Worm (Caenorhabditis elegans) whole organism, early embryonic: ENCODE results near the gene cdk-5.

Experiments
- B0310.2 ChIP-seq: sonication (generic microtip); optimal IDR thresholded peaks from 2 replicates; lab custom pipeline; 2016; ENCODE audit warnings: mild to moderate bottlenecking, missing genetic modification characterization, missing compliant biosample characterization
- F13C5.2 ChIP-seq: sonication (generic microtip); optimal IDR thresholded peaks from 2 replicates; lab custom pipeline; 2017; ENCODE audit warnings: mild to moderate bottlenecking, missing genetic modification characterization, inconsistent platforms, missing compliant biosample characterization
- aly-1 ChIP-seq: sonication (generic microtip); optimal IDR thresholded peaks from 2 replicates; lab custom pipeline; 2016; ENCODE audit warnings: missing genetic modification characterization, missing compliant biosample characterization
- ama-1 ChIP-seq: fragments of 150-350 bp; optimal IDR thresholded peaks from 2 replicates; lab custom pipeline; 2014
- ceh-13 ChIP-seq: fragments of 200-800 bp; sonication (Bioruptor generic); optimal IDR thresholded peaks from 2 replicates; lab custom pipeline; 2018; ENCODE audit warnings: mild to moderate bottlenecking, missing genetic modification characterization, missing compliant biosample characterization
- ceh-36 ChIP-seq: sonication (generic microtip); optimal IDR thresholded peaks from 2 replicates; lab custom pipeline; 2016; ENCODE audit warnings: missing genetic modification characterization, inconsistent platforms, missing compliant biosample characterization
- ets-7 ChIP-seq: sonication (generic microtip); optimal IDR thresholded peaks from 2 replicates; lab custom pipeline; 2016; ENCODE audit warnings: missing genotype, missing genetic modification characterization, missing compliant biosample characterization
- flt-1 ChIP-seq: fragments of 200-800 bp; sonication (Bioruptor generic); IDR thresholded peaks from 2 replicates; pipeline ENCODE4 v1.3.6; 2022; ENCODE audit warnings: missing genetic modification characterization, missing compliant biosample characterization
- hmbx-1 ChIP-seq: sonication (generic microtip); optimal IDR thresholded peaks from 2 replicates; lab custom pipeline; 2016; ENCODE audit warnings: mild to moderate bottlenecking, missing genetic modification characterization, missing compliant biosample characterization
- hmg-4 ChIP-seq: fragments of 200-800 bp; sonication (Bioruptor generic); optimal IDR thresholded peaks from 2 replicates; lab custom pipeline; 2018; ENCODE audit warnings: mild to moderate bottlenecking, missing genetic modification characterization, missing compliant biosample characterization
- hnd-1 ChIP-seq: sonication (generic microtip); optimal IDR thresholded peaks from 2 replicates; lab custom pipeline; 2016; ENCODE audit warnings: missing genetic modification characterization, missing compliant biosample characterization
- pes-1 ChIP-seq: fragments of 200-800 bp; sonication (Bioruptor generic); IDR thresholded peaks from 2 replicates; pipeline ENCODE4 v1.3.6; 2022; ENCODE audit warnings: missing genetic modification reagents, missing genetic modification characterization, missing compliant biosample characterization
- scrt-1 ChIP-seq: fragments of 200-800 bp; sonication (Bioruptor generic); IDR thresholded peaks from 2 replicates; pipeline ENCODE4 v1.3.6; 2022; ENCODE audit warnings: missing genetic modification characterization, missing compliant biosample characterization
- sea-1 ChIP-seq: fragments of 200-800 bp; sonication (Bioruptor generic); conservative IDR thresholded peaks from 2 replicates; pipeline ENCODE4 v1.3.6; 2022; ENCODE audit warnings: missing genetic modification characterization, missing compliant biosample characterization
- tbx-11 ChIP-seq: fragments of 200-800 bp; sonication (Bioruptor generic); IDR thresholded peaks from 2 replicates; pipeline ENCODE4 v1.3.6; 2022; ENCODE audit warnings: missing genetic modification characterization, missing compliant biosample characterization
- tbx-37 ChIP-seq: fragments of 200-800 bp; sonication (Bioruptor generic); conservative IDR thresholded peaks from 2 replicates; pipeline ENCODE4 v1.3.6; 2022; ENCODE audit warnings: missing genetic modification reagents, missing genetic modification characterization, missing compliant biosample characterization
- tra-4 ChIP-seq: sonication (generic microtip); optimal IDR thresholded peaks from 2 replicates; lab custom pipeline; 2017; ENCODE audit warnings: missing genetic modification characterization, missing compliant biosample characterization

cdk-5 gene

DNA sequence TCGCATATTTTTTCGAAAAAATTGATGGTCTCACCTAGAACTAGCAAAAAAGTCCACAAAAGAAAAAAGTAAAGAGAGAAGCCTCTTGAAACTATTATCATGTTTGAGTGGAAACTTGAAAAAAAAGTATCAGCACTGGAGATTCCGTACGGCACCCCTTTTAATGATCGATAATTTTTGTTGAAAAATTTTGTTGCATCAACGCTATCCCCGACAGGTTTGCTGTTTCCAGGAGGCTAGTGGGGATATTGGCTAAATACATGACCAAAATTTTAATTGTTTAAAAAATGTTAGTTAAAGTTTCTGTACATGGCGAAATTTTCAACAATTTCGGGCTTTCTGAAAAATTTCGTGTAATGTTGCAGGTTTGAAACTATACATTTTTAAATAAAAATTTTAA is 29.4 kb upstream of the cdk-5 start, which contains the start of gene T28A8.2:
Gene T28A8.2 (minus strand): TSS at position 101 of the 400 bp plus-strand sequence.
- TF ChIP-seq tbx-11 (no peak), aly-1 (tag; lab: Kevin White, UChicago) (no peak), hmbx-1 (no peak), sea-1 (GFP tag; lab: Robert Waterston, UW) (no peak), B0310.2 (tag; lab: Kevin White, UChicago) (no peak), hnd-1 (tag; lab: Kevin White, UChicago) (no peak), pes-1 (GFP tag; lab: Robert Waterston, UW) (no peak), tbx-37 (GFP tag; lab: Robert Waterston, UW) (no peak), ceh-36 (tag; lab: Kevin White, UChicago) (no peak), scrt-1 (GFP tag; lab: Robert Waterston, UW) (no peak), F13C5.2 (tag; lab: Kevin White, UChicago) (no peak), ama-1 (lab: Kevin White, UChicago) (no peak), flt-1 (GFP tag; lab: Robert Waterston, UW) (no peak)

DNA sequence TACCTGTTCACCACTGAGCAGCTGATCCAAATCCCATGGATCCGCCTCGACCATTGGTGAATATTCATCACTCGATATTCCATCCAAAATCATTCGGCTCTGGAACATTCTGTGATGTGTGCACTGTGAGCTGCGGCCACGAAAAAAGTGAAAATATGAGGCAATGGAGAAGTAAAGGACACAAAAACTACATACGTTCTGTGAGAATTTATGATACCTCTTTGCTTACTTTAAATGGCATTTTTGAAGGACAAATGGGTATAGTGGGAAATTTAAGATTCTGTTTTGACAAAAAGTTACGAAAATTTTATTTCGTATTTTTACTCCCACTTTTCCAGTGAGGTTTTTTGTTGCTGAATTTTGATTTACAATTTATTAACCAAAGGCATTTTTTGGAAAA is 26.2 kb upstream of the cdk-5 start, which contains the start of gene twk-40:
Gene twk-40 (minus strand): TSS at position 101 of the 400 bp plus-strand sequence.
- TF ChIP-seq F13C5.2 (tag; lab: Kevin White, UChicago) (no peak), ama-1 (lab: Kevin White, UChicago) (no peak)

DNA sequence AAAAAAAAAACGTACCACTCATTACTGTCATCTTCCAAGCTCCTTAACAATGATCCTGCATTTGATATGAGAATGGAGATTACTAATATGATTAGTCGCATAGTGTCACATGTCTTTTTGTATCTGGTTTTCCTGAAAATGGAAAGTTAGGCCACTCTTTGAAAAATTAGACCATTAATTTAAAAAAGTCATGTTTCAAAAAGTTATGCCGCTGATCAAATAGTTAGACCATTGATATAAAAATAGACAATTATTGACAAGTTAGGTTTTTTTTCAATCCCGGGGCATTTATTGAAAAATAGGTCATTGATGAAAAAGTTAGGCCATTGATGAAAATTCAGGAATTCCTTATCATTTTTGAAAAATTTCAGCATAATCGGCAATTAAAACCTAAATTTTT is 17.9 kb upstream of the cdk-5 start, which contains the start of gene acc-4:
Gene acc-4 (minus strand): TSS at position 101 of the 400 bp plus-strand sequence.
- no peak for TF ChIP-seq aly-1 (tag; lab: Kevin White, UChicago)
- no peak for TF ChIP-seq tbx-11
- no peak for TF ChIP-seq ceh-36 (tag; lab: Kevin White, UChicago)
- no peak for TF ChIP-seq flt-1 (GFP tag; lab: Robert Waterston, UW)
- TF ChIP-seq ets-7 (tag; lab: Kevin White, UChicago) = no peak
- no peak for TF ChIP-seq B0310.2 (tag; lab: Kevin White, UChicago)
- TF ChIP-seq pes-1 (GFP tag; lab: Robert Waterston, UW) = no peak
- TF ChIP-seq hmg-4 = no peak
- no peak for TF ChIP-seq tra-4 (tag; lab: Kevin White, UChicago)
- no peak for TF ChIP-seq ama-1 (lab: Kevin White, UChicago)
- no peak for TF ChIP-seq tbx-37 (GFP tag; lab: Robert Waterston, UW)
- TF ChIP-seq scrt-1 (GFP tag; lab: Robert Waterston, UW) = no peak
- no peak for TF ChIP-seq hnd-1 (tag; lab: Kevin White, UChicago)
- TF ChIP-seq hmbx-1 = no peak
- no peak for TF ChIP-seq F13C5.2 (tag; lab: Kevin White, UChicago)
- no peak for TF ChIP-seq sea-1 (GFP tag; lab: Robert Waterston, UW)

DNA sequence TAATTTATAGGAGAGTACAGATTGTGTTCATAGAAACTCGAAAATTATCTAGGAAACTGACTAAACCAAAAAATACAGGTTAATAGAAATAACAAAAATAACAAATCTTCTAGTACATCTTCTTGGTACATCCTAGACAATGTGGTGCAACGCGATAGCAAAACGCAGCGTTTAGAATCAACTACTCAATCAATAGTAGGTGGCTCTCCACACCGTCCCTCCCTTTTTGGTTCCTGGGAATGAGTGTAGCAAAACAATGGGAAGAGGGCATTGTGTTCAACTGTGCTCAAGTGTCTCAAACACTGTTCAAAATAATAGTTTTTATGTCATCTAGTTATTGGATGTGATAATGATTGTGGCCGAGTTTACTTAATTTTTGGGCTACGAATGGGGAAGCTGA is 10.5 kb upstream of the cdk-5 start, which contains the start of gene T27E9.6:
Gene T27E9.6 (minus strand): TSS at position 101 of the 400 bp plus-strand sequence.
- TF ChIP-seq tra-4 (tag; lab: Kevin White, UChicago) (no peak), hmbx-1 (no peak), B0310.2 (tag; lab: Kevin White, UChicago) (no peak), ceh-13 (GFP tag; lab: Kevin White, UChicago) (no peak), aly-1 (tag; lab: Kevin White, UChicago) (no peak), scrt-1 (GFP tag; lab: Robert Waterston, UW) (no peak), F13C5.2 (tag; lab: Kevin White, UChicago) (no peak), hnd-1 (tag; lab: Kevin White, UChicago) (no peak), tbx-37 (GFP tag; lab: Robert Waterston, UW) (no peak), sea-1 (GFP tag; lab: Robert Waterston, UW) (no peak), ama-1 (lab: Kevin White, UChicago) (no peak), tbx-11 (no peak), ets-7 (tag; lab: Kevin White, UChicago) (no peak)

DNA sequence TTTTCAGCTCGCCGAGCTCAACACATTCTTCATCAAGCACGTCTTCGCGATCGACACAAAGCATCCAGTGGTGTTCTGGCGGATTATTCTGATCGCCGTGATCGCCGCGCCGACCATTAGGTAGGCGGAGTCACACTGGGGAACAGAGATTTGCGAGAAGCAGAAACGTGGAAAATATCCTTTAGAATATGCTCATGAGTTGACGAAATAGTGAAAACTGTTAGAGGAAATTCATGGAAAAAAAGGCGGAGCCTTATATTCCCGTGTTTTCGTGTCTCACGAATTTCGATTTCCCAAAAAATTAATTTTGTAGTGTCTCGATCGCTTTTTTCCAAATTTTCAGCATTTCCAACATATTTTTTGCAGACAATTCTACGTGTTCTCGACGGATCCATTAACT is 8.3 kb upstream of the cdk-5 start:
- TF ChIP-seq tbx-37 (GFP tag; lab: Robert Waterston, UW) (peak; percentile 21; the same call in 1 of the 2 replicates), tra-4 (tag; lab: Kevin White, UChicago) (no peak)

DNA sequence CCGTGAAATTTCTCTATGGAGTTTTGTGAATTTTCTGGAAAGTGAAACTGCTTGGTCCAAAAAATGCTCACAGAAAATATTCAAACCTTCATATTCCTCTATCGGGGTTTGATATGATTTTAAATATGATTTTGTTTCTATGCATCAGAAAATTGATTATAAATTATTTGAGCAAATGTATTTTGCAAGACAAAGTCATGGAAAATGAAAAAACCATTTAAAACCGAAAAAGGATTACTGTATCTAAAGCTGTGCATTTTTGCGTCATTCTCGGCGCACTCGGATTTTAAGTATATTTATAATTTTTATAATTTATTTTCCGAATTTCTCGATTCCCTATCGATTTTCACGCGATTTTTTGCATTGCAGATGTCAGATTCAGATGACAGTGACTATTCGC is 5.4 kb upstream of the cdk-5 start, which contains the start of gene pssy-2:
Gene pssy-2 (plus strand): TSS at position 301 of the 400 bp plus-strand sequence.
- no peak for TF ChIP-seq tra-4 (tag; lab: Kevin White, UChicago)
- no peak for TF ChIP-seq ceh-36 (tag; lab: Kevin White, UChicago)
- TF ChIP-seq pes-1 (GFP tag; lab: Robert Waterston, UW) = no peak
- no peak for TF ChIP-seq tbx-37 (GFP tag; lab: Robert Waterston, UW)
- TF ChIP-seq flt-1 (GFP tag; lab: Robert Waterston, UW) = no peak
- TF ChIP-seq aly-1 (tag; lab: Kevin White, UChicago) = no peak
- no peak for TF ChIP-seq ama-1 (lab: Kevin White, UChicago)
- TF ChIP-seq hmbx-1 = no peak
- no peak for TF ChIP-seq hnd-1 (tag; lab: Kevin White, UChicago)
- no peak for TF ChIP-seq ets-7 (tag; lab: Kevin White, UChicago)
- no peak for TF ChIP-seq hmg-4
- TF ChIP-seq tbx-11 = no peak
- no peak for TF ChIP-seq sea-1 (GFP tag; lab: Robert Waterston, UW)
- TF ChIP-seq F13C5.2 (tag; lab: Kevin White, UChicago) = no peak
- TF ChIP-seq B0310.2 (tag; lab: Kevin White, UChicago) = no peak
- TF ChIP-seq scrt-1 (GFP tag; lab: Robert Waterston, UW) = no peak
- no peak for TF ChIP-seq ceh-13 (GFP tag; lab: Kevin White, UChicago)
